Fruit fly (Drosophila melanogaster) whole organism, prepupa: Measurements from ENCODE around the gene CG7860.

ENCODE experiments used
- Blimp-1 ChIP-seq: fragments of 200-800 bp; sonication (Bioruptor generic); optimal IDR thresholded peaks from 3 replicates; lab custom pipeline; 2017; ENCODE audit warnings: missing biosample characterization, missing genetic modification characterization, mild to moderate bottlenecking, moderate library complexity, missing genetic modification reagents
- CG10669 ChIP-seq: fragments of 200-800 bp; sonication (Bioruptor generic); optimal IDR thresholded peaks from 3 replicates; lab custom pipeline; 2018; ENCODE audit warnings: missing biosample characterization, mild to moderate bottlenecking, missing genetic modification characterization, moderate library complexity
- CG11294 ChIP-seq: fragments of 200-800 bp; sonication (Bioruptor generic); IDR thresholded peaks from 2 replicates; pipeline ENCODE4 v1.3.6; 2022; ENCODE audit warnings: missing biosample characterization, missing genetic modification characterization
- CG11762 ChIP-seq: fragments of 200-800 bp; sonication (Bioruptor generic); optimal IDR thresholded peaks from 3 replicates; lab custom pipeline; 2016; ENCODE audit warnings: missing biosample characterization, missing genetic modification characterization; ENCODE audit not compliant: insufficient read depth
- CG11902 ChIP-seq: fragments of 200-800 bp; sonication (Bioruptor generic); optimal IDR thresholded peaks from 3 replicates; lab custom pipeline; 2016; ENCODE audit warnings: missing biosample characterization, missing genetic modification characterization
- CG15336 ChIP-seq: fragments of 200-800 bp; sonication (Bioruptor generic); IDR thresholded peaks from 2 replicates; pipeline ENCODE4 v1.3.6; 2022; ENCODE audit warnings: missing biosample characterization, missing genetic modification characterization
- CG1621 ChIP-seq: fragments of 200-800 bp; sonication (Bioruptor generic); optimal IDR thresholded peaks from 3 replicates; lab custom pipeline; 2018; ENCODE audit warnings: missing biosample characterization, mild to moderate bottlenecking, missing genetic modification characterization
- CG31627 ChIP-seq: fragments of 200-800 bp; sonication (Bioruptor generic); optimal IDR thresholded peaks from 3 replicates; lab custom pipeline; 2016; ENCODE audit warnings: missing biosample characterization, missing genetic modification characterization
- CG32006 ChIP-seq: fragments of 200-800 bp; sonication (Bioruptor generic); optimal IDR thresholded peaks from 3 replicates; lab custom pipeline; 2017; ENCODE audit warnings: missing biosample characterization, mild to moderate bottlenecking, missing genetic modification characterization
- CG3919 ChIP-seq: fragments of 200-800 bp; sonication (Bioruptor generic); optimal IDR thresholded peaks from 3 replicates; lab custom pipeline; 2016; ENCODE audit warnings: missing biosample characterization, missing genetic modification characterization
- CG4318 ChIP-seq: fragments of 200-800 bp; sonication (Bioruptor generic); optimal IDR thresholded peaks from 3 replicates; lab custom pipeline; 2017; ENCODE audit warnings: missing biosample characterization, mild to moderate bottlenecking, missing genetic modification characterization
- CG6163 ChIP-seq: fragments of 200-800 bp; sonication (Bioruptor generic); IDR thresholded peaks from 3 replicates; pipeline ENCODE4 v1.3.6; 2022; ENCODE audit warnings: missing biosample characterization, missing genetic modification characterization
- CG6276 ChIP-seq: fragments of 200-800 bp; sonication (Bioruptor generic); optimal IDR thresholded peaks from 2 replicates; lab custom pipeline; 2017; ENCODE audit warnings: missing biosample characterization, mild to moderate bottlenecking, missing genetic modification characterization
- CG6792 ChIP-seq: fragments of 200-800 bp; sonication (Bioruptor generic); optimal IDR thresholded peaks from 3 replicates; lab custom pipeline; 2016; ENCODE audit warnings: missing biosample characterization, missing genetic modification characterization
- CG6808 ChIP-seq: fragments of 200-800 bp; sonication (Bioruptor generic); optimal IDR thresholded peaks from 3 replicates; lab custom pipeline; 2017; ENCODE audit warnings: missing biosample characterization, missing genetic modification characterization, mild to moderate bottlenecking, moderate library complexity, missing genetic modification reagents
- CG6854 ChIP-seq: fragments of 200-800 bp; sonication (Bioruptor generic); optimal IDR thresholded peaks from 2 replicates; lab custom pipeline; 2017; ENCODE audit warnings: missing biosample characterization, mild to moderate bottlenecking, missing genetic modification characterization
- CG7368 ChIP-seq: fragments of 200-800 bp; sonication (Bioruptor generic); optimal IDR thresholded peaks from 3 replicates; lab custom pipeline; 2016; ENCODE audit warnings: missing biosample characterization, missing genetic modification characterization
- CG8119 ChIP-seq: fragments of 200-800 bp; sonication (Bioruptor generic); IDR thresholded peaks from 3 replicates; pipeline ENCODE4 v1.3.6; 2022; ENCODE audit warnings: missing biosample characterization, missing genetic modification characterization
- CG8319 ChIP-seq: fragments of 200-800 bp; sonication (Bioruptor generic); optimal IDR thresholded peaks from 3 replicates; lab custom pipeline; 2016; ENCODE audit warnings: missing biosample characterization, missing genetic modification characterization
- CG8632 ChIP-seq: fragments of 200-800 bp; sonication (Bioruptor generic); optimal IDR thresholded peaks from 3 replicates; lab custom pipeline; 2016; ENCODE audit warnings: missing biosample characterization, missing genetic modification characterization
- CG9139 ChIP-seq: fragments of 200-800 bp; sonication (Bioruptor generic); optimal IDR thresholded peaks from 3 replicates; lab custom pipeline; 2017; ENCODE audit warnings: missing biosample characterization, mild to moderate bottlenecking, missing genetic modification characterization
- Eip75B ChIP-seq: fragments of 200-800 bp; sonication (Bioruptor generic); optimal IDR thresholded peaks from 3 replicates; lab custom pipeline; 2016; ENCODE audit warnings: missing biosample characterization, missing genetic modification characterization
- Eip78C ChIP-seq: fragments of 200-800 bp; sonication (Bioruptor generic); peaks from one replicate; lab custom pipeline; 2016; ENCODE audit warnings: missing biosample characterization, missing genetic modification characterization
- Eip93F ChIP-seq: fragments of 200-800 bp; sonication (Bioruptor generic); optimal IDR thresholded peaks from 2 replicates; lab custom pipeline; 2016; ENCODE audit warnings: missing biosample characterization, mild to moderate bottlenecking, missing genetic modification characterization
- Ets21C ChIP-seq: fragments of 200-800 bp; sonication (Bioruptor generic); optimal IDR thresholded peaks from 3 replicates; lab custom pipeline; 2016; ENCODE audit warnings: missing biosample characterization, missing genetic modification characterization
- Ets96B ChIP-seq: fragments of 200-800 bp; optimal IDR thresholded peaks from 2 replicates; lab custom pipeline; 2019; ENCODE audit warnings: missing biosample characterization, mild to moderate bottlenecking, missing genetic modification characterization, moderate library complexity
- Gug ChIP-seq: fragments of 200-800 bp; sonication (Bioruptor generic); IDR thresholded peaks from 2 replicates; pipeline ENCODE4 v1.3.6; 2022; ENCODE audit warnings: missing biosample characterization, missing genetic modification characterization
- Hr38 ChIP-seq: sonication (Bioruptor generic); optimal IDR thresholded peaks from 2 replicates; lab custom pipeline; 2016; ENCODE audit warnings: missing biosample characterization, missing genetic modification characterization
- Hr39 ChIP-seq: fragments of 200-800 bp; sonication (Bioruptor generic); optimal IDR thresholded peaks from 2 replicates; lab custom pipeline; 2016; ENCODE audit warnings: missing biosample characterization, missing genetic modification characterization
- Hr4 ChIP-seq: fragments of 200-800 bp; sonication (Bioruptor generic); optimal IDR thresholded peaks from 3 replicates; lab custom pipeline; 2016; ENCODE audit warnings: missing biosample characterization, missing genetic modification characterization
- Lpt ChIP-seq: fragments of 200-800 bp; sonication (Bioruptor generic); optimal IDR thresholded peaks from 3 replicates; lab custom pipeline; 2016; ENCODE audit warnings: missing biosample characterization, missing genetic modification characterization
- Met ChIP-seq: fragments of 200-800 bp; sonication (Bioruptor generic); optimal IDR thresholded peaks from 3 replicates; lab custom pipeline; 2016; ENCODE audit warnings: missing biosample characterization, missing genetic modification characterization
- OdsH ChIP-seq: fragments of 200-800 bp; sonication (Bioruptor generic); optimal IDR thresholded peaks from 3 replicates; lab custom pipeline; 2016; ENCODE audit warnings: missing biosample characterization, missing genetic modification characterization
- Sox102F ChIP-seq: fragments of 200-800 bp; sonication (Bioruptor generic); optimal IDR thresholded peaks from 2 replicates; lab custom pipeline; 2016; ENCODE audit warnings: missing biosample characterization, mild to moderate bottlenecking, missing genetic modification characterization
- Sox14 ChIP-seq: fragments of 200-800 bp; sonication (Bioruptor generic); optimal IDR thresholded peaks from 3 replicates; lab custom pipeline; 2016; ENCODE audit warnings: missing biosample characterization, missing genetic modification characterization
- Sox15 ChIP-seq: fragments of 200-800 bp; sonication (Bioruptor generic); optimal IDR thresholded peaks from 3 replicates; lab custom pipeline; 2016; ENCODE audit warnings: missing biosample characterization, missing genetic modification characterization
- achi ChIP-seq: fragments of 200-800 bp; sonication (Bioruptor generic); optimal IDR thresholded peaks from 3 replicates; lab custom pipeline; 2016; ENCODE audit warnings: missing biosample characterization, missing genetic modification characterization
- acj6 ChIP-seq: fragments of 200-800 bp; sonication (Bioruptor generic); optimal IDR thresholded peaks from 3 replicates; lab custom pipeline; 2016; ENCODE audit warnings: missing biosample characterization, missing genetic modification characterization
- cyc ChIP-seq: fragments of 200-800 bp; sonication (Bioruptor generic); optimal IDR thresholded peaks from 3 replicates; lab custom pipeline; 2016; ENCODE audit warnings: missing biosample characterization, missing genetic modification characterization
- dac ChIP-seq: fragments of 200-800 bp; sonication (Bioruptor generic); optimal IDR thresholded peaks from 2 replicates; lab custom pipeline; 2017; ENCODE audit warnings: missing biosample characterization, mild to moderate bottlenecking, missing genetic modification characterization
- dsx ChIP-seq: fragments of 200-800 bp; optimal IDR thresholded peaks from 3 replicates; lab custom pipeline; 2019; ENCODE audit warnings: missing biosample characterization, mild to moderate bottlenecking, missing genetic modification characterization, moderate library complexity; ENCODE audit not compliant: poor library complexity, severe bottlenecking
- eg ChIP-seq: fragments of 200-800 bp; sonication (Bioruptor generic); IDR thresholded peaks from 3 replicates; pipeline ENCODE4 v1.3.6; 2022; ENCODE audit warnings: missing biosample characterization, missing genetic modification characterization
- esn ChIP-seq: fragments of 200-800 bp; sonication (Bioruptor generic); optimal IDR thresholded peaks from 2 replicates; lab custom pipeline; 2016; ENCODE audit warnings: missing biosample characterization, mild to moderate bottlenecking, missing genetic modification characterization, moderate library complexity
- fd59A ChIP-seq: fragments of 200-800 bp; sonication (Bioruptor generic); optimal IDR thresholded peaks from 2 replicates; lab custom pipeline; 2017; ENCODE audit warnings: missing biosample characterization, mild to moderate bottlenecking, missing genetic modification characterization, missing genetic modification reagents
- fd85E ChIP-seq: fragments of 200-800 bp; sonication (Bioruptor generic); optimal IDR thresholded peaks from 3 replicates; lab custom pipeline; 2016; ENCODE audit warnings: missing biosample characterization, missing genetic modification characterization
- fkh ChIP-seq: fragments of 200-800 bp; sonication (Bioruptor generic); optimal IDR thresholded peaks from 3 replicates; lab custom pipeline; 2017; ENCODE audit warnings: missing biosample characterization, mild to moderate bottlenecking, missing genetic modification characterization, moderate library complexity
- lz ChIP-seq: fragments of 200-800 bp; sonication (Bioruptor generic); optimal IDR thresholded peaks from 3 replicates; lab custom pipeline; 2016; ENCODE audit warnings: missing biosample characterization, missing genetic modification characterization
- net ChIP-seq: fragments of 200-800 bp; sonication (Bioruptor generic); optimal IDR thresholded peaks from 3 replicates; lab custom pipeline; 2016; ENCODE audit warnings: missing biosample characterization, missing genetic modification characterization
- salr ChIP-seq, 2 experiments: fragments of 200-800 bp; sonication (Bioruptor generic); optimal IDR thresholded peaks; 3 replicates each; lab custom pipeline; 2016 to 2018; ENCODE audit warnings: missing biosample characterization in 2 of 2, missing genetic modification characterization in 2 of 2, mild to moderate bottlenecking in 1 of 2

Gene CG7860

dm6 chrX:15549055-15549454 lies 19.7 kb upstream of the CG7860 start (continued):
- no peak for TF ChIP-seq CG6808
- TF ChIP-seq CG7368 (GFP tag; lab: Kevin White, UChicago), result peak; percentile 17
- peak; percentile 34 for TF ChIP-seq CG10669 (GFP tag; lab: Kevin White, UChicago)
- peak; percentile 70 for TF ChIP-seq Met (GFP tag; lab: Kevin White, UChicago)
- TF ChIP-seq dsx (GFP tag; lab: Kevin White, UChicago), result peak; percentile 4
- TF ChIP-seq CG6792, result peak; percentile 41
- TF ChIP-seq Sox15, result peak; percentile 26
- TF ChIP-seq eg (GFP tag; lab: Robert Waterston, UW), result peak; percentile 83
- TF ChIP-seq Lpt (GFP tag; lab: Kevin White, UChicago), result peak; percentile 41
- peak; percentile 72 for TF ChIP-seq CG4318
- TF ChIP-seq net (GFP tag; lab: Kevin White, UChicago), result peak; percentile 61
- peak; percentile 65 for TF ChIP-seq OdsH (GFP tag; lab: Kevin White, UChicago)
- peak; percentile 52 for TF ChIP-seq Eip75B
- no peak for TF ChIP-seq Hr38 (GFP tag; lab: Kevin White, UChicago)
- peak; percentile 30 for TF ChIP-seq Ets21C (GFP tag; lab: Kevin White, UChicago)
- TF ChIP-seq Gug, result peak; percentile 74
- peak; percentile 57 for TF ChIP-seq Sox102F (GFP tag; lab: Kevin White, UChicago)
- peak; percentile 12 for TF ChIP-seq Blimp-1
- peak; percentile 10 for TF ChIP-seq Ets96B (tag; lab: Kevin White, UChicago)
- TF ChIP-seq esn (GFP tag; lab: Kevin White, UChicago), result peak; percentile 68
- peak; percentile 50 for TF ChIP-seq CG8319 (GFP tag; lab: Kevin White, UChicago)

dm6 chrX:15552472-15552888 lies 16.3 kb upstream of the CG7860 start:
- TF ChIP-seq Hr4 (GFP tag; lab: Kevin White, UChicago) (peak; percentile 18), Sox14 (GFP tag; lab: Kevin White, UChicago) (peak; percentile 60), acj6 (peak; percentile 49), Gug (no peak), CG8119 (peak; percentile 18; the same call in 1 of the 3 replicates), achi (GFP tag; lab: Kevin White, UChicago) (peak; percentile 39), fkh (GFP tag; lab: Kevin White, UChicago) (no peak), CG8632 (peak; percentile 40), esn (GFP tag; lab: Kevin White, UChicago) (peak; percentile 50), CG3919 (peak; percentile 46), CG6792 (peak; percentile 53), salr (GFP tag; optimal IDR thresholded peaks at IDR 0.05; lab: Kevin White, UChicago) (peak in 1 of 2 experiments; percentile 48), Eip78C (GFP tag; lab: Kevin White, UChicago) (peak; percentile 91), Sox102F (GFP tag; lab: Kevin White, UChicago) (peak; percentile 49), Hr39 (peak; percentile 47), CG11902 (GFP tag; lab: Kevin White, UChicago) (peak; percentile 13), CG6276 (GFP tag; lab: Kevin White, UChicago) (peak; percentile 9), cyc (GFP tag; lab: Kevin White, UChicago) (peak; percentile 33), eg (GFP tag; lab: Robert Waterston, UW) (no peak), Hr38 (GFP tag; lab: Kevin White, UChicago) (no peak), Sox15 (peak; percentile 36), dac (GFP tag; lab: Kevin White, UChicago) (no peak), CG31627 (GFP tag; lab: Kevin White, UChicago) (peak; percentile 51), fd59A (GFP tag; lab: Kevin White, UChicago) (peak; percentile 34), CG6808 (peak; percentile 21), lz (peak; percentile 65), CG10669 (GFP tag; lab: Kevin White, UChicago) (peak; percentile 48), CG32006 (peak; percentile 44), CG6854 (GFP tag; lab: Kevin White, UChicago) (no peak), CG15336 (GFP tag; lab: Robert Waterston, UW) (no peak), CG4318 (no peak), CG9139 (no peak), CG1621 (tag; lab: Kevin White, UChicago) (no peak), CG11294 (GFP tag; lab: Robert Waterston, UW) (no peak), fd85E (no peak), Eip93F (no peak), Met (GFP tag; lab: Kevin White, UChicago) (peak; percentile 48), CG6163 (GFP tag; lab: Robert Waterston, UW) (0 out of 3 replicates have a peak, but pooled peaks have one; percentile 23), CG11762 (GFP tag; lab: Kevin White, UChicago) (peak; percentile 33), Ets21C (GFP tag; lab: Kevin White, UChicago) (peak; percentile 18)
